Fruit fly (Drosophila melanogaster) whole organism, larva: Measurements from ENCODE around the gene pit.

ENCODE experiments used
- noc ChIP-seq: fragments of 200-800 bp; sonication (Bioruptor generic); optimal IDR thresholded peaks from 3 replicates; lab custom pipeline; 2019; ENCODE audit warnings: missing biosample characterization, mild to moderate bottlenecking, missing genetic modification characterization, moderate library complexity

The pit gene

DNA sequence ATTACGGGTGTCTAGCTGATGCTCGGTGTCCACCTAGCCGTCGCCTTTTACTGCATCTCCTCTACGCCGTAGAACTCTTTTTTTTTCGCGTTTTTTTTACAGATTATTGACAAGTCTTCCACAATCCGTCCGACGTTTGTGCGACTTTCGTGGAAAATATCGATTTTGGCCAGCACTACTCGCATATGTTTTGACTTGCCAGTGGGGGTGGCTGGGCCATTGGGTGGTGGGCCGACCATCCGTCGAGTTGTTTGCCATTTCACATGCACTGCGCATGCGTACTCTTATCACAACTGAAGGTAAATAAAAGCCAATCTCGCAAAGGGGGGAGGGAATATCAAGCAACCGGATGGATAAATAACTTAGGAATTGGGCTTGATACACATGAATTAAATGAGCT, 2.4 kb upstream of the pit start, which contains the start of gene CG13409:
CG13409 (minus strand) TSS at position 163 of the 400 bp plus-strand sequence.
- TF ChIP-seq noc (tag; lab: Kevin White, UChicago), result no peak

- TF ChIP-seq noc (tag; lab: Kevin White, UChicago), result no peak
Measured at dm6 chr3R:22035552-22035951, 1.5 kb downstream of the pit start.

dm6 chr3R:22039480-22039879, 5.4 kb downstream of the pit start:
- TF ChIP-seq noc (tag; lab: Kevin White, UChicago), result no peak

DNA sequence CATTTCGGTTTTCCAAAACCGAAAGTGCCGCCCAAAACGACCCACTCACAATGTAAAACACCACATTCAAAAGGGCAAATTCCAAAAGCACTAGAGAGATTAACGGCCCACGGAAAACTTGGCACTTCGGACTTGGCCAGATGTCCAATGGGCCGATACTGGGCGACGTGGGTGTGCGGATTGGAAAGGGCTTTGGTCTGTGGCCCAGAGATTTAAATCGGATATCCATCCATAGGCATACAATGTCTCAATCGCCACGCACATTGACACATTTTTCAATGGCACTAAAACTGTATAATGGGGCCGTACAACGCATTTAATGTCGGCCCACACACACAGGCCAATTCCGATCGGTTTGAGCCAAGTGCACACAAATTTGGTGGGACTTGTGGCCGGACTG, 6.3 kb downstream of the pit start:
- TF ChIP-seq noc (tag; lab: Kevin White, UChicago), result no peak

- TF ChIP-seq noc (tag; lab: Kevin White, UChicago), result no peak
Measured at dm6 chr3R:22041625-22042282, 7.7 kb downstream of the pit start, which contains the start of gene how. Gene how (plus strand): TSS chr3R:22042191.

- TF ChIP-seq noc (tag; lab: Kevin White, UChicago), result no peak
Measured at dm6 chr3R:22042283-22042875, 8.3 kb downstream of the pit start.

dm6 chr3R:22042982-22043381, 8.9 kb downstream of the pit start:
- no peak for TF ChIP-seq noc (tag; lab: Kevin White, UChicago)

DNA sequence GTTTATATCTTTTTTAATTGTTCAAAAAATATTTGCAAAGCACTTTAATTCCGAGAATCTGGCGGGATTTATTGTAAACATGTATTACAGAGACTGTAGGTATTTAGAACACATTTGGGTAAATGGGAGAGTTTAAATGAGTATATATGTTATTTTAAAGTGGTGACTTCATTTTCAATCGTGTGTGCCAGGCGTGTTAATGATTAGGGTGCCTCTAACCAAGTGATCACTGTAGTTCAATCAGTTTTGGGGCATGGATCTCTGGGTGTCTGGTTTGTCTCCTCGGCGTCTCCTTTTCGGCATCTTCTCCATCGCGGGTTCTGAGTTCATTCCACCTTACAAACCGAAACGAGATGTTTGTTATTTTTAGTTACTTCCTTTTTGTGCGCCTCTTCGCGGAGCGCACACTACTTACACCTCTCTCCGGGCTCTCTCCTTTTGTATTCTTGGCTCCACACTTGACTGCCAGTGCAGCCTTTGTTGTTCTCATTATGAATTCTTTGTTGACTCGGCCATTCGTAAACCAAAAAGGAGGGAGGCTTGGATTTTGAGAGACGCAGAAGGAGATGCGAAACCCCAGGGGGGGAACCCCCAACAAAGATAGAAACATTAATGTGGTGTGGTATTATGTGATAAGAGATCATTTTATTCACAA, 9.8 kb downstream of the pit start:
- no peak for TF ChIP-seq noc (tag; lab: Kevin White, UChicago)

DNA sequence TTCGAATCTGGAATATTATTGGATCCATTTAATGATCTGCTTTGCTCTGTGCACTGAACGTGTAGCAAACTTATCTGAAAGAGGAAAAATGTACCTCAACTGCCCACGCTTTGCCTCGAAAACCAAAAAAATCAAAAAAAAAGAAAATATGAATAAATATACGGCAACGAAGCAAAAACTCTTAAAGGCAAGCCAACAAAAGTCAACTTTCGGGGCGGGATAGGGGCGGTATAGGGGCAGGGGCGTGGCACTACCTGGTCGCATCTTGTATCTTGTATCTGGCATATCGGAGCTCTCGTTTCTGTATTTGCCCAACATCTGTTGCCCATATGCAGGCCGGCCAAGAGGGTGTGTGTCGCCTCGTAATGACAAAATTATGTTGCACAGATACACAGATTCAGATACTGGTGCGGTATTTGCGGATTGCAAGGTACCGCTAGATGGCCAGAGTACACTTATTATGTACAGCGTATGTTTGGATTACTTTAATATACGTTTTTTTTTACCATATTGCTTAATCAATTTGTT, 10.4 kb downstream of the pit start:
- no peak for TF ChIP-seq noc (tag; lab: Kevin White, UChicago)

dm6 chr3R:22046231-22046630, 12.1 kb downstream of the pit start:
- no peak for TF ChIP-seq noc (tag; lab: Kevin White, UChicago)

DNA sequence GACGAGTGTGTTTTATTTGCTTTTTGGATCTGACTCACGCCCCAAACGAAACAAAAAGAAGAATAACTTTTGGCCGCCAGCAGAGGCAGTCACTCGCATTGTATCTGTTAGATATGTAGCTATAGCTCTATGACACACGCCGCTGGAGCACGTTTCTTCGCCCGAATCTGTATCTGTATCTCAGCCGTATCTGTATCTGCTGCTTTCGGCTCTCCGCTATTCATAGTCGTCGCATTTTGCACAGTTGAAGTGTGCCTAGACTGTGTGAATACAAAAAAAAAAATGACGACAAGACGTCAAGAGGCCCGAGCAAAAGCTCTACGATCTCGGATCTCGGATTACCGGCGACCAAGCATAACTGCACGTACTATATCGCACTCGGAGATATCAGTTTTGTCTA, 12.6 kb downstream of the pit start:
- TF ChIP-seq noc (tag; lab: Kevin White, UChicago), result no peak

- no peak for TF ChIP-seq noc (tag; lab: Kevin White, UChicago)
Measured at dm6 chr3R:22047412-22047811, 13.3 kb downstream of the pit start.

dm6 chr3R:22049134-22049796, 15.2 kb downstream of the pit start:
- TF ChIP-seq noc (tag; lab: Kevin White, UChicago), result no peak

- no peak for TF ChIP-seq noc (tag; lab: Kevin White, UChicago)
Measured at dm6 chr3R:22052235-22052634, 18.1 kb downstream of the pit start.

DNA sequence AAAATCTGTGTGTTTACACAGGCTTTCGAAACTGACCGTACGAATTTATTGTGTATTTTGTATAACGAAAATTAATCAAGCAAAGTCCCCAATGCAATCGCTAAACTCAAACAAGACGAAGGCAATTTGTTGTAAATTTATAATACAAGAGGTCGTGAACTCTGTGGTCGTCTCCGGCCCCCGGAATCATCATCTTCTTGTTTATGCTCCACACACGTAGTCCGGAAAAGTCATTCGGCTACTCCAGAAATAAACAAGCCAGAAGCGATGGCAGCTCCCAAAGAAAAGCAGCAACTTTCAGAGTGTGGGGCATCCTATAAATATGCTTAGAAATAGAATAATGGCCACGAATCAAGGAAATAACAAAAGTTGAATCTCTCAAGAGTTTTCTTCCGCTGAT, 19.1 kb downstream of the pit start:
- no peak for TF ChIP-seq noc (tag; lab: Kevin White, UChicago)

DNA sequence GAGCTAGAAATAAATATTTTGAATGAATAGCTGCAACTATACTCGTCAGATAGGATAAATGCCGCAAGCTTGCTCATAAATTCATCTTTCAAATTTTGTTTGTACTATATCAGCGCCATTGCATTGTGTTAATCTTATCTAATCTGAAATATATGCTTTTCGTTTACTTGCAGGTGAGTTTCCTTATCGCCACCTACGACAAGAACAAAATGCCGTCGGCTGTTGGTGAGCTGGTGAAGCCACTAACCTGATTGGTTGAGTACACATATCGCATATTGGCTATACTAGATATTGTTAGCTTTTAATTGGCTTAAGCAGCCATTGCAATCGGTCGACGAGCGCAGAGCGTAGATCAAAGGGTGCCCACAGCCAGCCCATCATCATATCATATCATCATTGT, 19.6 kb downstream of the pit start:
- TF ChIP-seq noc (tag; lab: Kevin White, UChicago), result no peak
